Worm (Caenorhabditis elegans): ENCODE measurements around the gene gei-6.

DNA sequence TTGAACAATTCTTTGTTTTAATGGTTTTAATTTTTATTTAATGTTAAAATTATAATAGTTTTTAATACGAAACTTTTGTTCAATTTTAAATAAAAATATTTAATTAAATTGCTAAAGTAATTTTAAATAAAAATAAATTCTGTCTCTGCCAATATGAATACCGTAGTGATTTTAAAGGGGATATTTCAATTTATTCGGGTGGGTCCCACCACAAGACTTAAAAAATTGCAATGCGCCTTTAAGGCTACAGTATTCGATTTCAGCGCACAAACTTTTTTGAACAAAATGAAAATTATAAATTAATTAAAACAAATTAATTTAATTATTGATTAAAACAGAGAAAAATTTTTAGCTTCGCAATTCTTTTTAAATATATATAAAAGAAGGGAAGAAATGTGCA lies 31.6 kb downstream of the gei-6 start:
- TF ChIP-seq tbx-2 (tag; optimal IDR thresholded peaks at IDR 0.05), result no peak
- TF ChIP-seq unc-62 (GFP tag; optimal IDR thresholded peaks at IDR 0.05), result no peak
- TF ChIP-seq elt-3 (tag; optimal IDR thresholded peaks at IDR 0.05), result no peak
- no peak for TF ChIP-seq lin-39 (tag; optimal IDR thresholded peaks at IDR 0.05)
- no peak for TF ChIP-seq zag-1 (tag; optimal IDR thresholded peaks at IDR 0.05)
- no peak for TF ChIP-seq skn-1 (tag; optimal IDR thresholded peaks at IDR 0.05)
- no peak for TF ChIP-seq pqm-1 (tag; optimal IDR thresholded peaks at IDR 0.05)
- no peak for TF ChIP-seq elt-1 (tag; optimal IDR thresholded peaks at IDR 0.05)
- TF ChIP-seq unc-39 (tag; optimal IDR thresholded peaks at IDR 0.05), result no peak

Measured in whole organism, L3 larva.